Worm (Caenorhabditis elegans): ENCODE results near the gene cnc-1.

ce11 chrV:1447724-1448123, 3.6 kb upstream of the cnc-1 start, which contains the start of gene cnc-3:
- TF ChIP-seq med-1 (GFP tag; optimal IDR thresholded peaks at IDR 0.05; ENCODE audit: insufficient read depth) (no peak), T22C8.4 (GFP tag; IDR thresholded peaks at IDR 0.05) (no peak), ztf-29 (GFP tag; IDR thresholded peaks at IDR 0.05) (no peak), tab-1 (GFP tag; IDR thresholded peaks at IDR 0.05) (no peak), flt-1 (GFP tag; IDR thresholded peaks at IDR 0.05) (no peak), cog-1 (tag; optimal IDR thresholded peaks at IDR 0.05) (no peak), ref-1 (GFP tag; conservative IDR thresholded peaks at IDR 0.05) (no peak), ztf-23 (GFP tag; IDR thresholded peaks at IDR 0.05) (no peak), klf-2 (GFP tag; conservative IDR thresholded peaks at IDR 0.05) (no peak)
